Worm (Caenorhabditis elegans): ENCODE data around the gene ZK688.1.
"Not testable (repeated sequence)": the region's sequence is repeated elsewhere in the genome, so short reads cannot be mapped to it uniquely, and the experiment has no call there.

Gene ZK688.1

DNA sequence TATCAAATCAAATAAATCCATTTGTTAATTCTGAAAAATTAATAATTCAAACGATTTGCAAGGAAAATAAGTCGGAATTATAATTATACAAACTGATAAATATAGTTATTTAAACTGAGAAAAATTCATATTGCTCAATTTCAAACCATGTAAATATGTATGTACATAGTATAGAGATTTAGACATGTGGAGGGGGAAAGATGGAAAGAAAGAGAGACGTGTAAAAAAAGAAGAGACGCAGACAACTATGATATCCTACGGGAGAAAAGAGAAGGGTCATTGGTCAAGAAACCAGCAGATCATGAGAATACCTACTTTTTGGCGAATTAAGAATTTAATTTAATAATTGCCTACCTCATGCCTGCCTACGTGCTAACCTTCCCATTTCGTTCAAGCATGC is 48.7 kb downstream of the ZK688.1 start, which contains the start of gene C29E4.11:
TSS of gene C29E4.11 (minus strand) at position 30 of the 400 bp plus-strand sequence.
- peak; percentile 42 for TF ChIP-seq ces-1 (GFP tag; optimal IDR thresholded peaks at IDR 0.05)
- peak; percentile 33 for TF ChIP-seq pha-4 (tag; optimal IDR thresholded peaks at IDR 0.05)
- TF ChIP-seq lin-13 (tag; optimal IDR thresholded peaks at IDR 0.05), result no peak

DNA sequence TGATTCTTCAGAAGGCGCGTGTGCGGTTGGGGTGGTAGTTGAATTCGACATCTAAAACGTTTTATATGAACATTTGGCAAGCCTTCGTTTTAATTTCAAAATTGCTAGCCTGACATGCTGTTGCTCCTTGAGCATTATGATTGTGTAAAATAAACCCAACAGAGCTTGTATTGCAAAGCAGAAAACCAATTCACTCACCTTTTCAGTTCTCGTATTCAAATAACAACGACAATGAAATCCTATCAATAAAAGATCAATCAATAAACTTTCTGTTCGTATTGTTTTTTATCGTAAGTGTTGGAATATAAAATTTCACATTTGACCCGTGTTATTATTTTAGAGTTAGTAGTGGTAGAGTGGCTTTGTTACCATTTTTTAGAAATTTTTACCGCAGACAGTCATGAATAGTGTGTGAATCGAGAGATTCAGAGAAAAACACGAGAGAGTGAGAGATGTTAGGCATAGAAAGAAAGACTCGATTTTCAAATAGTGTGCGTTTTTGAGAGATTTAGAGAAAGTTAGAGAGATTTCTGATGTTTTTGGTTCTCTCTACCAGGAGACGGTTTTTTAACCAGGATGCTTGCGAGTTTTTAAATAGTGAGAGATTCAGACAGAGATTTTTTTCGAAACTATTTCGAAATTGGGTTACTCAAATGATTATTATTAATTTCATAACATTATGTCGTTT is 49.7 kb downstream of the ZK688.1 start, which contains the start of gene F54H12.10:
TSS of gene F54H12.10 (minus strand) at position 51 of the 688 bp plus-strand sequence.
- not testable (repeated sequence) for TF ChIP-seq tbx-8 (GFP tag; optimal IDR thresholded peaks at IDR 0.05); nhr-12 (tag; optimal IDR thresholded peaks at IDR 0.05); ham-2 (GFP tag; optimal IDR thresholded peaks at IDR 0.05)
